Fruit fly (Drosophila melanogaster) whole organism, embryonic: ENCODE results near the gene CG31675.
A peak's percentile ranks its signal among the peaks of the same experiment; 100 is the strongest.

Source experiments
- Antp ChIP-seq: fragments of 200-800 bp; sonication (Bioruptor generic); optimal IDR thresholded peaks from 3 replicates; lab custom pipeline; 2016; ENCODE audit warnings: missing biosample characterization, missing genetic modification characterization
- CG11696 ChIP-seq: fragments of 200-800 bp; sonication (Bioruptor generic); IDR thresholded peaks from 2 replicates; pipeline ENCODE4 v1.3.6; 2022; ENCODE audit warnings: missing biosample characterization, missing genetic modification characterization
- CG12744 ChIP-seq: fragments of 200-800 bp; sonication (Bioruptor generic); optimal IDR thresholded peaks from 2 replicates; lab custom pipeline; 2016; ENCODE audit warnings: missing biosample characterization, missing genetic modification characterization
- CG15696 ChIP-seq: fragments of 200-800 bp; sonication (Bioruptor generic); optimal IDR thresholded peaks from 2 replicates; lab custom pipeline; 2019; ENCODE audit warnings: missing biosample characterization, mild to moderate bottlenecking, missing genetic modification characterization, moderate library complexity
- CG17359 ChIP-seq: fragments of 200-800 bp; sonication (Bioruptor generic); optimal IDR thresholded peaks from 3 replicates; lab custom pipeline; 2018; ENCODE audit warnings: missing biosample characterization, mild to moderate bottlenecking, missing genetic modification characterization, moderate library complexity
- CG17802 ChIP-seq: fragments of 200-800 bp; sonication (Bioruptor generic); optimal IDR thresholded peaks from 2 replicates; lab custom pipeline; 2018; ENCODE audit warnings: missing biosample characterization, mild to moderate bottlenecking, missing genetic modification characterization, moderate library complexity
- CG42726 ChIP-seq: fragments of 200-800 bp; sonication (Bioruptor generic); IDR thresholded peaks from 2 replicates; pipeline ENCODE4 v1.3.6; 2022; ENCODE audit warnings: missing biosample characterization, missing genetic modification characterization; ENCODE audit not compliant: partially characterized antibody
- CG4424 ChIP-seq: fragments of 200-800 bp; sonication (Bioruptor generic); optimal IDR thresholded peaks from 3 replicates; lab custom pipeline; 2016; ENCODE audit warnings: missing biosample characterization, missing genetic modification characterization
- CG5953 ChIP-seq: fragments of 200-800 bp; sonication (Bioruptor generic); IDR thresholded peaks from 2 replicates; pipeline ENCODE4 v1.3.6; 2022; ENCODE audit warnings: missing biosample characterization, missing genetic modification characterization
- CG7372 ChIP-seq: fragments of 200-800 bp; sonication (Bioruptor generic); IDR thresholded peaks from 2 replicates; pipeline ENCODE4 v1.3.6; 2022; ENCODE audit warnings: missing biosample characterization, missing genetic modification characterization
- CG7928 ChIP-seq: fragments of 200-800 bp; sonication (Bioruptor generic); optimal IDR thresholded peaks from 2 replicates; lab custom pipeline; 2017; ENCODE audit warnings: missing biosample characterization, mild to moderate bottlenecking, missing genetic modification characterization
- CG9215 ChIP-seq: fragments of 200-800 bp; sonication (Bioruptor generic); IDR thresholded peaks from 2 replicates; pipeline ENCODE4 v1.3.6; 2022; ENCODE audit warnings: missing biosample characterization, missing genetic modification characterization
- CG9437 ChIP-seq: fragments of 200-800 bp; sonication (Bioruptor generic); optimal IDR thresholded peaks from 2 replicates; lab custom pipeline; 2018; ENCODE audit warnings: missing biosample characterization, mild to moderate bottlenecking, missing genetic modification characterization
- CkIIα-i1 ChIP-seq: fragments of 200-800 bp; sonication (Bioruptor generic); IDR thresholded peaks from 2 replicates; pipeline ENCODE4 v1.3.6; 2022; ENCODE audit warnings: missing biosample characterization, missing genetic modification characterization
- Dbx ChIP-seq: fragments of 200-800 bp; sonication (Bioruptor generic); IDR thresholded peaks from 3 replicates; pipeline ENCODE4 v1.3.6; 2022; ENCODE audit warnings: missing biosample characterization, missing genetic modification characterization
- Deaf1 ChIP-seq: fragments of 200-800 bp; optimal IDR thresholded peaks from 3 replicates; lab custom pipeline; 2019; ENCODE audit warnings: missing biosample characterization, mild to moderate bottlenecking, missing genetic modification characterization, moderate library complexity
- Dek ChIP-seq: fragments of 200-800 bp; sonication (Bioruptor generic); optimal IDR thresholded peaks from 3 replicates; lab custom pipeline; 2019; ENCODE audit warnings: missing biosample characterization, mild to moderate bottlenecking, missing genetic modification characterization, moderate library complexity
- Gug ChIP-seq: fragments of 200-800 bp; sonication (Bioruptor generic); IDR thresholded peaks from 4 replicates; pipeline ENCODE4 v1.3.6; 2022; ENCODE audit warnings: missing biosample characterization, missing genetic modification characterization
- HLH4C ChIP-seq: fragments of 200-800 bp; sonication (Bioruptor generic); IDR thresholded peaks from 3 replicates; pipeline ENCODE4 v1.3.6; 2022; ENCODE audit warnings: missing biosample characterization, missing genetic modification characterization; ENCODE audit not compliant: partially characterized antibody
- Hmr ChIP-seq: fragments of 200-800 bp; sonication (Bioruptor generic); optimal IDR thresholded peaks from 3 replicates; lab custom pipeline; 2017; ENCODE audit warnings: mild to moderate bottlenecking, missing biosample characterization, missing genetic modification reagents, missing genetic modification characterization
- Max ChIP-seq: fragments of 200-800 bp; sonication (Bioruptor generic); optimal IDR thresholded peaks from 2 replicates; lab custom pipeline; 2016; ENCODE audit warnings: missing biosample characterization, mild to moderate bottlenecking, missing genetic modification characterization
- Neu2 ChIP-seq: fragments of 200-800 bp; sonication (Bioruptor generic); optimal IDR thresholded peaks from 3 replicates; lab custom pipeline; 2016; ENCODE audit warnings: missing biosample characterization, missing genetic modification characterization, borderline replicate concordance
- Pdp1 ChIP-seq, 2 experiments: fragments of 200-800 bp; sonication (Bioruptor generic); optimal IDR thresholded peaks; 3 replicates each; lab custom pipeline; 2016; ENCODE audit warnings: missing biosample characterization in 2 of 2, missing genetic modification characterization in 2 of 2, mild to moderate bottlenecking in 1 of 2, moderate library complexity in 1 of 2
- Scr ChIP-seq: fragments of 200-800 bp; sonication (Bioruptor generic); IDR thresholded peaks from 2 replicates; pipeline ENCODE4 v1.3.6; 2022; ENCODE audit warnings: missing biosample characterization, missing genetic modification characterization; ENCODE audit not compliant: partially characterized antibody
- Stat92E ChIP-seq, 3 experiments: fragments of >200 bp in 2 of 3; fragments of 200-800 bp in 1 of 3; sonication (Bioruptor generic) in 1 of 3; optimal IDR thresholded peaks; 2 replicates each; lab custom pipeline; 2017 to 2019; ENCODE audit warnings: missing biosample characterization in 3 of 3, missing genetic modification characterization in 3 of 3, mild to moderate bottlenecking in 1 of 3, moderate library complexity in 1 of 3
- bsh ChIP-seq, 2 experiments: fragments of 200-800 bp; sonication (Bioruptor generic); optimal IDR thresholded peaks; 2 replicates each; lab custom pipeline; 2017 to 2018; ENCODE audit warnings: mild to moderate bottlenecking in 2 of 2, missing biosample characterization in 2 of 2, missing genetic modification characterization in 2 of 2, moderate library complexity in 1 of 2
- crc ChIP-seq: fragments of 200-800 bp; sonication (Bioruptor generic); optimal IDR thresholded peaks from 2 replicates; lab custom pipeline; 2016; ENCODE audit warnings: missing biosample characterization, missing genetic modification characterization
- dmrt99B ChIP-seq: fragments of 200-800 bp; sonication (Bioruptor generic); optimal IDR thresholded peaks from 2 replicates; lab custom pipeline; 2018; ENCODE audit warnings: missing biosample characterization, mild to moderate bottlenecking, missing genetic modification characterization, moderate library complexity
- gsb ChIP-seq: fragments of 200-800 bp; sonication (Bioruptor generic); IDR thresholded peaks from 2 replicates; pipeline ENCODE4 v1.3.6; 2022; ENCODE audit warnings: missing biosample characterization, missing genetic modification characterization
- gsb-n ChIP-seq: fragments of 200-800 bp; sonication (Bioruptor generic); optimal IDR thresholded peaks from 3 replicates; lab custom pipeline; 2018; ENCODE audit warnings: missing biosample characterization, mild to moderate bottlenecking, missing genetic modification characterization
- hbn ChIP-seq: fragments of 200-800 bp; sonication (Bioruptor generic); IDR thresholded peaks from 2 replicates; pipeline ENCODE4 v1.3.6; 2022; ENCODE audit warnings: missing biosample characterization, missing genetic modification characterization; ENCODE audit not compliant: partially characterized antibody
- insv ChIP-seq, 2 experiments: fragments of 200-800 bp; sonication (Bioruptor generic); optimal IDR thresholded peaks; 3 replicates each; lab custom pipeline; 2016 to 2018; ENCODE audit warnings: missing biosample characterization in 2 of 2, missing genetic modification characterization in 2 of 2
- klu ChIP-seq: fragments of 200-800 bp; sonication (Bioruptor generic); IDR thresholded peaks from 2 replicates; pipeline ENCODE4 v1.3.6; 2022; ENCODE audit warnings: missing biosample characterization, missing genetic modification characterization
- mirr ChIP-seq: fragments of 200-800 bp; sonication (Bioruptor generic); optimal IDR thresholded peaks from 3 replicates; lab custom pipeline; 2018; ENCODE audit warnings: missing biosample characterization, mild to moderate bottlenecking, missing genetic modification characterization
- oc ChIP-seq: fragments of 200-800 bp; sonication (Bioruptor generic); optimal IDR thresholded peaks from 2 replicates; lab custom pipeline; 2018; ENCODE audit warnings: missing biosample characterization, mild to moderate bottlenecking, missing genetic modification characterization, moderate library complexity
- pfk ChIP-seq: fragments of 200-800 bp; sonication (Bioruptor generic); optimal IDR thresholded peaks from 2 replicates; lab custom pipeline; 2018; ENCODE audit warnings: missing biosample characterization, mild to moderate bottlenecking, missing genetic modification characterization, moderate library complexity
- psq ChIP-seq: fragments of 200-800 bp; sonication (Bioruptor generic); optimal IDR thresholded peaks from 2 replicates; lab custom pipeline; 2017; ENCODE audit warnings: missing biosample characterization, missing genetic modification characterization
- row ChIP-seq: fragments of 200-800 bp; sonication (Bioruptor generic); IDR thresholded peaks from 3 replicates; pipeline ENCODE4 v1.3.6; 2022; ENCODE audit warnings: missing biosample characterization, missing genetic modification characterization
- salm ChIP-seq: fragments of 200-800 bp; sonication (Bioruptor generic); optimal IDR thresholded peaks from 2 replicates; lab custom pipeline; 2018; ENCODE audit warnings: missing biosample characterization, mild to moderate bottlenecking, missing genetic modification characterization
- sd ChIP-seq: fragments of 200-800 bp; sonication (Bioruptor generic); optimal IDR thresholded peaks from 3 replicates; lab custom pipeline; 2018; ENCODE audit warnings: missing biosample characterization, mild to moderate bottlenecking, missing genetic modification characterization, moderate library complexity
- tio ChIP-seq: fragments of 200-800 bp; sonication (Bioruptor generic); optimal IDR thresholded peaks from 2 replicates; lab custom pipeline; 2017; ENCODE audit warnings: missing biosample characterization, missing genetic modification characterization, inconsistent platforms
- zfh2 ChIP-seq: fragments of 200-800 bp; sonication (Bioruptor generic); optimal IDR thresholded peaks from 2 replicates; lab custom pipeline; 2016; ENCODE audit warnings: missing biosample characterization, missing genetic modification characterization

CG31675 gene

DNA sequence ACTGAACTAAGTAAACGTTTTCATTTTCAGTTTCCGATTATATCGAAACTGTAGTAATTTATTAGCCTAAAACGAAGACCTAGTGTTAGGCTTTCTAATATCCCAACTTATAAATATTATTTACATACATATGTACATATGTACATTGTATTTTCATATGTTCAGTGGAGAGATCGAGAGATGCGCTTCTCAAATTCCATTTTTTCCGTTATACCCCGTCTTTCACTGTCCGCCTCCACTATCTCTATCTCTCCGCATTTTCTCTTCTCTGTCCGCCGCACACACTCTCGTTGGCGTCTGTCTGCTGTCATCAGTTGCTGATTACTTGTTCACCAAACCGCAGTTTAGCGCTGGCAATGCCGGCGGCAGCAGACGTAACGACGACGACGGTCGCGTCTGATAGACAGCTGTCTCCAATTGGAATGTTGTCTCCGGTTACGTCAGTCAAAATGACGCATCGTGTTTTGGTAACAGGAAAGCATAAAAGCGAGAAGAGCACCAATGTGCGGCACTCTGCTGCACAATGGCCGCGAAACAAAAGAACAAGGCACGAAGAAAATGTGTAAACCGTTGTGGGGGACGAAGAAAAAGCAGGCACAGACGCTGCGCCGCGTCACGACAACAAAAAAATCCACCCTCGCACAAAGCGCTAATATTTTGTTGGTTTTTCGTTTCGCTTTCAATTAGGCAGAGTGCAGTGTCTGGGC is 44.9 kb upstream of the CG31675 start, which contains the start of gene CG9331 (continued):
- TF ChIP-seq CG42726 (GFP tag; lab: Robert Waterston, UW) (no peak), Dbx (no peak), zfh2 (no peak), CG7372 (GFP tag; lab: Robert Waterston, UW) (no peak), salm (tag; lab: Kevin White, UChicago) (no peak), Deaf1 (tag; lab: Kevin White, UChicago) (peak; percentile 86), row (GFP tag; lab: Robert Waterston, UW) (peak; percentile 5), Scr (GFP tag; lab: Robert Waterston, UW) (peak; percentile 43), CG17802 (tag; lab: Kevin White, UChicago) (no peak), HLH4C (GFP tag; lab: Robert Waterston, UW) (peak; percentile 48; the same call in 1 of the 3 replicates), gsb (GFP tag; lab: Robert Waterston, UW) (no peak), oc (tag; lab: Kevin White, UChicago) (peak; percentile 36), CG12744 (GFP tag; lab: Kevin White, UChicago) (no peak), CG4424 (GFP tag; lab: Kevin White, UChicago) (no peak), sd (tag; lab: Kevin White, UChicago) (peak; percentile 99), CG9215 (peak; percentile 84), insv (GFP tag; optimal IDR thresholded peaks at IDR 0.05; lab: Kevin White, UChicago) (peak in 1 of 2 experiments; percentile 90), mirr (GFP tag; lab: Kevin White, UChicago) (peak; percentile 74), dmrt99B (no peak), Stat92E (GFP tag; optimal IDR thresholded peaks at IDR 0.05; lab: Kevin White, UChicago) (peak in 1 of 3 experiments; percentile 72), gsb-n (tag; lab: Kevin White, UChicago) (no peak), bsh (GFP tag; optimal IDR thresholded peaks at IDR 0.05; lab: Kevin White, UChicago) (no peak), CG7928 (GFP tag; lab: Kevin White, UChicago) (no peak), klu (GFP tag; lab: Robert Waterston, UW) (no peak), CG11696 (GFP tag; lab: Robert Waterston, UW) (no peak), Pdp1 (GFP tag; optimal IDR thresholded peaks at IDR 0.05; lab: Kevin White, UChicago) (peak in 1 of 2 experiments; percentile 99), hbn (GFP tag; lab: Robert Waterston, UW) (0 out of 2 replicates have a peak, but pooled peaks have one; percentile 23), CG17359 (no peak), tio (GFP tag; lab: Kevin White, UChicago) (no peak), CG15696 (tag; lab: Kevin White, UChicago) (peak; percentile 9), Neu2 (no peak), CG9437 (peak; percentile 45), Gug (GFP tag; lab: Robert Waterston, UW) (no peak), psq (peak; percentile 45), CG5953 (GFP tag; lab: Robert Waterston, UW) (0 out of 2 replicates have a peak, but pooled peaks have one; percentile 3), Max (GFP tag; lab: Kevin White, UChicago) (no peak), Dek (tag; lab: Kevin White, UChicago) (no peak), CkIIα-i1 (GFP tag; lab: Robert Waterston, UW) (no peak), Hmr (GFP tag; lab: Kevin White, UChicago) (peak; percentile 5), Antp (GFP tag; lab: Kevin White, UChicago) (no peak), crc (GFP tag; lab: Kevin White, UChicago) (no peak), pfk (GFP tag; lab: Kevin White, UChicago) (no peak)
